Worm (Caenorhabditis elegans): ENCODE data around the gene oac-14.

DNA sequence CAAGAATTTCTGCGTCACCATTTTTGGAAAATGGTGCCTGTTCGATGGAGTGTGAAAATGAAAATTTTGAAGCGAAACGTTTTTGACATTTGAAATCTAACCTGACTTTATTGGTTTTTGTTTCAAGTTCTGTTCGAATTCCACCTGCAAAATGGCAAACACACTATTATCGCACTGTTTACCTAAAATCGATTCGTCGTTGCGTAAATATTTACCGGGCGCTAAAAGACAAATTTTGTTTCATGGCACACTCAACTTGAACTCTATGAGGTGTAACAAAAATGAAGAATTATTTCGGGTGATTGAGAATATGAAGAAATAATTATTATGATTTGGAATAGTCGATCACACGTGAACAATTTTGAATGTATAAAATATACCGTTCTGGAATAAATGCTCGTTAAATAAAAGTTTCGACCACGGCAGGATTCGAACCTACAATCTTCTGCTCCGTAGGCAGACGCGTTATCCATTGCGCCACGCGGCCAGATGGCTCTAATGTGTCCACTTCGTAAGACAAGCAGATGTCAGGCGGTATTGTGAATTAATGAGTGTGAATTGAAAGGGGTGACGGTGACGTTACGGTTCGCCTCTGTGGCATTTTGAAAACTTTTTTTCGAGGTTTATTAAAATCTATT lies 6.5 kb upstream of the oac-14 start:
- TF ChIP-seq unc-62 (GFP tag; optimal IDR thresholded peaks at IDR 0.05) (peak; percentile 28), sem-2 (GFP tag; optimal IDR thresholded peaks at IDR 0.05) (no peak), ceh-39 (tag; optimal IDR thresholded peaks at IDR 0.05) (no peak), nhr-28 (tag; optimal IDR thresholded peaks at IDR 0.05) (no peak), nhr-237 (tag; optimal IDR thresholded peaks at IDR 0.05) (peak; percentile 3), ztf-11 (tag; optimal IDR thresholded peaks at IDR 0.05) (no peak), nhr-76 (tag; optimal IDR thresholded peaks at IDR 0.05) (no peak)
